Fruit fly (Drosophila melanogaster) whole organism, embryonic: ENCODE measurements around the gene CG32073.
A peak's percentile ranks its signal among the peaks of the same experiment; 100 is the strongest.

ENCODE experiments used
- CG10209 ChIP-seq: fragments of 200-800 bp; sonication (Bioruptor generic); optimal IDR thresholded peaks from 3 replicates; lab custom pipeline; 2017; ENCODE audit warnings: missing biosample characterization, mild to moderate bottlenecking, missing genetic modification characterization, missing genetic modification reagents
- CG10565 ChIP-seq: fragments of 200-800 bp; sonication (Bioruptor generic); optimal IDR thresholded peaks from 3 replicates; lab custom pipeline; 2016; ENCODE audit warnings: missing biosample characterization, mild to moderate bottlenecking, missing genetic modification characterization
- CG11560 ChIP-seq: fragments of 200-800 bp; sonication (Bioruptor generic); IDR thresholded peaks from 3 replicates; pipeline ENCODE4 v1.3.6; 2022; ENCODE audit warnings: missing biosample characterization, missing genetic modification characterization
- CG12155 ChIP-seq: fragments of 200-800 bp; sonication (Bioruptor generic); optimal IDR thresholded peaks from 3 replicates; lab custom pipeline; 2016; ENCODE audit warnings: missing biosample characterization, missing genetic modification characterization
- CG12659 ChIP-seq: fragments of 200-800 bp; sonication (Bioruptor generic); optimal IDR thresholded peaks from 3 replicates; lab custom pipeline; 2017; ENCODE audit warnings: mild to moderate bottlenecking, missing biosample characterization, missing genetic modification reagents, missing genetic modification characterization
- CG13424 ChIP-seq: fragments of 200-800 bp; sonication (Bioruptor generic); optimal IDR thresholded peaks from 2 replicates; lab custom pipeline; 2019; ENCODE audit warnings: missing biosample characterization, mild to moderate bottlenecking, missing genetic modification characterization, moderate library complexity
- CG14965 ChIP-seq: fragments of 200-800 bp; sonication (Bioruptor generic); optimal IDR thresholded peaks from 2 replicates; lab custom pipeline; 2016; ENCODE audit warnings: missing biosample characterization, missing genetic modification characterization, borderline replicate concordance
- CG17359 ChIP-seq: fragments of 200-800 bp; sonication (Bioruptor generic); optimal IDR thresholded peaks from 3 replicates; lab custom pipeline; 2018; ENCODE audit warnings: missing biosample characterization, mild to moderate bottlenecking, missing genetic modification characterization, moderate library complexity
- CG18262 ChIP-seq: fragments of 200-800 bp; optimal IDR thresholded peaks from 3 replicates; lab custom pipeline; 2019; ENCODE audit warnings: missing biosample characterization, mild to moderate bottlenecking, missing genetic modification characterization, moderate library complexity
- CG2199 ChIP-seq: fragments of 200-800 bp; sonication (Bioruptor generic); IDR thresholded peaks from 3 replicates; pipeline ENCODE4 v1.3.6; 2022; ENCODE audit warnings: missing biosample characterization, missing genetic modification characterization
- CG4730 ChIP-seq: fragments of 200-800 bp; sonication (Bioruptor generic); IDR thresholded peaks from 2 replicates; pipeline ENCODE4 v1.3.6; 2022; ENCODE audit warnings: missing biosample characterization, missing genetic modification characterization
- CG6791 ChIP-seq: fragments of 200-800 bp; sonication (Bioruptor generic); IDR thresholded peaks from 3 replicates; pipeline ENCODE4 v1.3.6; 2022; ENCODE audit warnings: missing biosample characterization, missing genetic modification characterization; ENCODE audit not compliant: partially characterized antibody
- CG7271 ChIP-seq: fragments of 200-800 bp; sonication (Bioruptor generic); optimal IDR thresholded peaks from 2 replicates; lab custom pipeline; 2018; ENCODE audit warnings: missing biosample characterization, mild to moderate bottlenecking, missing genetic modification characterization, moderate library complexity
- CG7786 ChIP-seq: fragments of 200-800 bp; sonication (Bioruptor generic); optimal IDR thresholded peaks from 2 replicates; lab custom pipeline; 2016; ENCODE audit warnings: missing biosample characterization, missing genetic modification characterization
- CG8281 ChIP-seq: fragments of 200-800 bp; sonication (Bioruptor generic); optimal IDR thresholded peaks from 2 replicates; lab custom pipeline; 2018; ENCODE audit warnings: missing biosample characterization, mild to moderate bottlenecking, missing genetic modification characterization, moderate library complexity
- CG9437 ChIP-seq: fragments of 200-800 bp; sonication (Bioruptor generic); optimal IDR thresholded peaks from 2 replicates; lab custom pipeline; 2018; ENCODE audit warnings: missing biosample characterization, mild to moderate bottlenecking, missing genetic modification characterization
- CG9817 ChIP-seq: fragments of 200-800 bp; sonication (Bioruptor generic); optimal IDR thresholded peaks from 2 replicates; lab custom pipeline; 2018; ENCODE audit warnings: missing biosample characterization, mild to moderate bottlenecking, missing genetic modification characterization, moderate library complexity
- H2.0 ChIP-seq: fragments of 200-800 bp; sonication (Bioruptor generic); IDR thresholded peaks from 2 replicates; pipeline ENCODE4 v1.3.6; 2022; ENCODE audit warnings: missing biosample characterization, missing genetic modification characterization
- HLH54F ChIP-seq: fragments of 200-800 bp; sonication (Bioruptor generic); optimal IDR thresholded peaks from 3 replicates; lab custom pipeline; 2016; ENCODE audit warnings: missing biosample characterization, missing genetic modification characterization
- Hey ChIP-seq: fragments of 200-800 bp; sonication (Bioruptor generic); optimal IDR thresholded peaks from 3 replicates; lab custom pipeline; 2018; ENCODE audit warnings: missing biosample characterization, mild to moderate bottlenecking, missing genetic modification characterization
- Hsf ChIP-seq: fragments of 200-800 bp; sonication (Bioruptor generic); optimal IDR thresholded peaks from 3 replicates; lab custom pipeline; 2016; ENCODE audit warnings: missing biosample characterization, missing genetic modification characterization
- Kr ChIP-seq: fragments of 200-800 bp; sonication (Bioruptor generic); optimal IDR thresholded peaks from 2 replicates; lab custom pipeline; 2017; ENCODE audit warnings: missing biosample characterization, mild to moderate bottlenecking, missing genetic modification characterization
- MTF-1 ChIP-seq: fragments of 200-800 bp; sonication (Bioruptor generic); optimal IDR thresholded peaks from 2 replicates; lab custom pipeline; 2018; ENCODE audit warnings: missing biosample characterization, mild to moderate bottlenecking, missing genetic modification characterization, borderline replicate concordance
- PHDP ChIP-seq: fragments of 200-800 bp; sonication (Bioruptor generic); optimal IDR thresholded peaks from 3 replicates; lab custom pipeline; 2018; ENCODE audit warnings: missing biosample characterization, mild to moderate bottlenecking, missing genetic modification characterization, moderate library complexity
- Rfx ChIP-seq: fragments of 200-800 bp; sonication (Bioruptor generic); IDR thresholded peaks from 2 replicates; pipeline ENCODE4 v1.3.6; 2022; ENCODE audit warnings: missing biosample characterization, missing genetic modification characterization
- Scr ChIP-seq: fragments of 200-800 bp; sonication (Bioruptor generic); IDR thresholded peaks from 2 replicates; pipeline ENCODE4 v1.3.6; 2022; ENCODE audit warnings: missing biosample characterization, missing genetic modification characterization; ENCODE audit not compliant: partially characterized antibody
- Sox100B ChIP-seq: fragments of 200-800 bp; sonication (Bioruptor generic); optimal IDR thresholded peaks from 3 replicates; lab custom pipeline; 2018; ENCODE audit warnings: missing biosample characterization, mild to moderate bottlenecking, missing genetic modification characterization
- Ssrp ChIP-seq: fragments of 200-800 bp; sonication (Bioruptor generic); optimal IDR thresholded peaks from 2 replicates; lab custom pipeline; 2018; ENCODE audit warnings: missing biosample characterization, mild to moderate bottlenecking, missing genetic modification characterization, moderate library complexity
- amos ChIP-seq: fragments of 200-800 bp; sonication (Bioruptor generic); IDR thresholded peaks from 2 replicates; pipeline ENCODE4 v1.3.6; 2022; ENCODE audit warnings: missing biosample characterization, missing genetic modification characterization; ENCODE audit not compliant: partially characterized antibody
- ara ChIP-seq: fragments of 200-800 bp; sonication (Bioruptor generic); IDR thresholded peaks from 2 replicates; pipeline ENCODE4 v1.3.6; 2022; ENCODE audit warnings: missing biosample characterization, missing genetic modification characterization
- bab2 ChIP-seq: fragments of 200-800 bp; sonication (Bioruptor generic); optimal IDR thresholded peaks from 2 replicates; lab custom pipeline; 2016; ENCODE audit warnings: missing biosample characterization, missing genetic modification characterization
- bcd ChIP-seq: fragments of 200-800 bp; sonication (Bioruptor generic); optimal IDR thresholded peaks from 2 replicates; lab custom pipeline; 2017; ENCODE audit warnings: missing biosample characterization, mild to moderate bottlenecking, missing genetic modification characterization
- cato ChIP-seq: fragments of 200-800 bp; sonication (Bioruptor generic); optimal IDR thresholded peaks from 2 replicates; lab custom pipeline; 2016; ENCODE audit warnings: missing biosample characterization, missing genetic modification characterization, borderline replicate concordance
- crc ChIP-seq: fragments of 200-800 bp; sonication (Bioruptor generic); optimal IDR thresholded peaks from 2 replicates; lab custom pipeline; 2016; ENCODE audit warnings: missing biosample characterization, missing genetic modification characterization
- dati ChIP-seq: fragments of 200-800 bp; sonication (Bioruptor generic); IDR thresholded peaks from 2 replicates; pipeline ENCODE4 v1.3.6; 2022; ENCODE audit warnings: missing biosample characterization, missing genetic modification characterization
- esg ChIP-seq: fragments of 200-800 bp; sonication (Bioruptor generic); conservative IDR thresholded peaks from 2 replicates; pipeline ENCODE4 v1.3.6; 2022; ENCODE audit warnings: missing biosample characterization, missing genetic modification characterization
- fd102C ChIP-seq: fragments of 200-800 bp; sonication (Bioruptor generic); optimal IDR thresholded peaks from 2 replicates; lab custom pipeline; 2018; ENCODE audit warnings: missing biosample characterization, mild to moderate bottlenecking, missing genetic modification characterization, moderate library complexity
- gcm ChIP-seq: fragments of 200-800 bp; sonication (Bioruptor generic); optimal IDR thresholded peaks from 2 replicates; lab custom pipeline; 2019; ENCODE audit warnings: missing biosample characterization, mild to moderate bottlenecking, missing genetic modification characterization, moderate library complexity
- ham ChIP-seq: fragments of 200-800 bp; sonication (Bioruptor generic); IDR thresholded peaks from 2 replicates; pipeline ENCODE4 v1.3.6; 2022; ENCODE audit warnings: missing biosample characterization, missing genetic modification characterization
- jigr1 ChIP-seq: fragments of 200-800 bp; sonication (Bioruptor generic); IDR thresholded peaks from 3 replicates; pipeline ENCODE4 v1.3.6; 2022; ENCODE audit warnings: missing biosample characterization, missing genetic modification characterization
- jing ChIP-seq: fragments of 200-800 bp; sonication (Bioruptor generic); optimal IDR thresholded peaks from 2 replicates; lab custom pipeline; 2018; ENCODE audit warnings: missing biosample characterization, mild to moderate bottlenecking, missing genetic modification characterization
- mam ChIP-seq: fragments of 200-800 bp; sonication (Bioruptor generic); optimal IDR thresholded peaks from 3 replicates; lab custom pipeline; 2016; ENCODE audit warnings: missing biosample characterization, missing genetic modification characterization
- otp ChIP-seq: fragments of 200-800 bp; sonication (Bioruptor generic); IDR thresholded peaks from 3 replicates; pipeline ENCODE4, ENCODE4 v1.3.6; 2022; ENCODE audit warnings: missing biosample characterization, missing genetic modification characterization
- peb ChIP-seq: fragments of 200-800 bp; sonication (Bioruptor generic); IDR thresholded peaks from 2 replicates; pipeline ENCODE4 v1.3.6; 2022; ENCODE audit warnings: missing biosample characterization, missing genetic modification characterization
- pros ChIP-seq: fragments of 200-800 bp; sonication (Bioruptor generic); optimal IDR thresholded peaks from 3 replicates; lab custom pipeline; 2019; ENCODE audit warnings: missing biosample characterization, mild to moderate bottlenecking, missing genetic modification characterization, moderate library complexity
- psq ChIP-seq: fragments of 200-800 bp; sonication (Bioruptor generic); optimal IDR thresholded peaks from 2 replicates; lab custom pipeline; 2017; ENCODE audit warnings: missing biosample characterization, missing genetic modification characterization
- shn ChIP-seq: fragments of 200-800 bp; sonication (Bioruptor generic); optimal IDR thresholded peaks from 3 replicates; lab custom pipeline; 2016; ENCODE audit warnings: missing biosample characterization, missing genetic modification characterization
- toy ChIP-seq: fragments of 200-800 bp; sonication (Bioruptor generic); IDR thresholded peaks from 2 replicates; pipeline ENCODE4 v1.3.6; 2022; ENCODE audit warnings: missing biosample characterization, missing genetic modification characterization
- trem ChIP-seq: fragments of 200-800 bp; optimal IDR thresholded peaks from 3 replicates; lab custom pipeline; 2019; ENCODE audit warnings: missing biosample characterization, mild to moderate bottlenecking, missing genetic modification characterization, moderate library complexity
- unc-4 ChIP-seq: fragments of 200-800 bp; sonication (Bioruptor generic); IDR thresholded peaks from 2 replicates; pipeline ENCODE4 v1.3.6; 2022; ENCODE audit warnings: missing biosample characterization, missing genetic modification characterization; ENCODE audit not compliant: partially characterized antibody

The CG32073 gene

dm6 chr3L:11120419-11120958 lies 13.1 kb upstream of the CG32073 start, which contains the start of the genes FoxK and mRpL2 (continued):
- TF ChIP-seq MTF-1 (GFP tag; lab: Kevin White, UChicago) (peak; percentile 55), CG13424 (tag; lab: Kevin White, UChicago) (no peak), crc (GFP tag; lab: Kevin White, UChicago) (no peak), CG10565 (no peak), CG17359 (no peak), CG4730 (GFP tag; lab: Robert Waterston, UW) (no peak), jing (GFP tag; lab: Kevin White, UChicago) (no peak), Kr (no peak), shn (GFP tag; lab: Kevin White, UChicago) (no peak), jigr1 (no peak), fd102C (GFP tag; lab: Kevin White, UChicago) (no peak), pros (no peak), PHDP (tag; lab: Kevin White, UChicago) (no peak), peb (GFP tag; lab: Robert Waterston, UW) (no peak), H2.0 (GFP tag; lab: Robert Waterston, UW) (no peak), Rfx (GFP tag; lab: Robert Waterston, UW) (no peak), mam (GFP tag; lab: Kevin White, UChicago) (peak; percentile 21), ham (GFP tag; lab: Robert Waterston, UW) (no peak), CG9437 (GFP tag; lab: Kevin White, UChicago) (no peak), Hsf (GFP tag; lab: Kevin White, UChicago) (no peak), CG10209 (GFP tag; lab: Kevin White, UChicago) (no peak), psq (no peak), bcd (no peak), gcm (GFP tag; lab: Kevin White, UChicago) (no peak), amos (GFP tag; lab: Robert Waterston, UW) (peak; percentile 49; the same call in 1 of the 2 replicates), CG11560 (tag; lab: Robert Waterston, UW) (no peak), unc-4 (GFP tag; lab: Robert Waterston, UW) (0 out of 2 replicates have a peak, but pooled peaks have one; percentile 38), CG12659 (GFP tag; lab: Kevin White, UChicago) (peak; percentile 43), esg (GFP tag; lab: Robert Waterston, UW) (no peak), Ssrp (tag; lab: Kevin White, UChicago) (no peak), CG8281 (tag; lab: Kevin White, UChicago) (no peak), ara (no peak), dati (GFP tag; lab: Robert Waterston, UW) (no peak), trem (tag; lab: Kevin White, UChicago) (peak; percentile 63), toy (no peak), CG7786 (no peak), CG2199 (GFP tag; lab: Robert Waterston, UW) (no peak), Sox100B (GFP tag; lab: Kevin White, UChicago) (no peak), Scr (peak; percentile 35; the same call in 1 of the 2 replicates), otp (GFP tag; lab: Robert Waterston, UW) (no peak), HLH54F (GFP tag; lab: Kevin White, UChicago) (no peak), Hey (no peak), cato (no peak), CG6791 (GFP tag; lab: Robert Waterston, UW) (peak; percentile 54; the same call in 2 of the 3 replicates), CG18262 (tag; lab: Kevin White, UChicago) (no peak), CG9817 (tag; lab: Kevin White, UChicago) (no peak), CG12155 (GFP tag; lab: Kevin White, UChicago) (no peak), bab2 (no peak), CG7271 (tag; lab: Kevin White, UChicago) (no peak), CG14965 (GFP tag; lab: Kevin White, UChicago) (no peak)
